Fruit fly (Drosophila melanogaster): Measurements from ENCODE around the gene Tie.

DNA sequence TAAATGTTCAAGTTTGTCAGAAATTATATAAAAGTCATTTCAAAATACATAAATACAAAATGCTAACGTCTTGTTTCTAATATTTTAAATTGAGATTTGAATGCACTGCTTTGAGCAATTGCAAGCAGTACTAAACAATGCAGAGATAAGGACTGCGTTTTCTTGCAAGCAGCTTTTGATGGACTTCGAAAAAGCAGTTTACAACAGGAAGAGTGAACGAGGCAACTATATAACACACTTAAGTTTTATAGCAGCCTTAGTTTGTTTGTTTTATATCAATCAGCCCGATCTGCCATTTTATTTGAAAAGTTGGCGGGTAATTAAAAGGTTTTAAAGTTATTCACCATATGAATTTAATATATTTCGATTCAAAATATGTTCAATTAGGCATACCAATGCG, 21.4 kb upstream of the Tie start:
- no peak for TF ChIP-seq h (optimal IDR thresholded peaks at IDR 0.05)
- no peak for TF ChIP-seq insv (optimal IDR thresholded peaks at IDR 0.05)
